Worm (Caenorhabditis elegans): ENCODE results near the gene srm-6.

Gene srm-6

ce11 chrV:14324502-14325467 is 12.0 kb upstream of the srm-6 start, which contains the start of the genes F47B8.4 and F47B8.18:
Gene F47B8.4, minus strand, starts transcription at chrV:14324673.
Gene F47B8.18, minus strand, starts transcription at chrV:14325464.
- TF ChIP-seq odd-2 (tag; optimal IDR thresholded peaks at IDR 0.05) (no peak), unc-55 (GFP tag; optimal IDR thresholded peaks at IDR 0.05) (no peak), pax-1 (tag; optimal IDR thresholded peaks at IDR 0.05) (no peak), pag-3 (tag; optimal IDR thresholded peaks at IDR 0.05; ENCODE audit: borderline replicate concordance) (peak; percentile 4), elt-4 (tag; optimal IDR thresholded peaks at IDR 0.05) (peak; percentile 42), C08G9.2 (tag; optimal IDR thresholded peaks at IDR 0.05) (no peak), unc-3 (GFP tag; conservative IDR thresholded peaks at IDR 0.05) (no peak), unc-3 (tag; optimal IDR thresholded peaks at IDR 0.05) (no peak), sox-2 (GFP tag; IDR thresholded peaks at IDR 0.05) (no peak)

ce11 chrV:14327776-14328175 is 9.0 kb upstream of the srm-6 start, which contains the start of gene F47B8.5:
Gene F47B8.5, minus strand, starts transcription at chrV:14327876.
- TF ChIP-seq hlh-30 (tag; optimal IDR thresholded peaks at IDR 0.05; ENCODE audit: insufficient read depth) (no peak), ceh-31 (tag; optimal IDR thresholded peaks at IDR 0.05) (no peak), ceh-22 (tag; optimal IDR thresholded peaks at IDR 0.05) (no peak), hlh-15 (tag; optimal IDR thresholded peaks at IDR 0.05) (no peak), tbx-2 (tag; optimal IDR thresholded peaks at IDR 0.05) (no peak), T23F11.4 (GFP tag; optimal IDR thresholded peaks at IDR 0.05) (no peak), madf-2 (tag; optimal IDR thresholded peaks at IDR 0.05) (no peak), odd-2 (tag; optimal IDR thresholded peaks at IDR 0.05) (no peak), ceh-48 (tag; optimal IDR thresholded peaks at IDR 0.05) (no peak), syd-9 (tag; optimal IDR thresholded peaks at IDR 0.05) (no peak), fax-1 (tag; optimal IDR thresholded peaks at IDR 0.05) (no peak)

DNA sequence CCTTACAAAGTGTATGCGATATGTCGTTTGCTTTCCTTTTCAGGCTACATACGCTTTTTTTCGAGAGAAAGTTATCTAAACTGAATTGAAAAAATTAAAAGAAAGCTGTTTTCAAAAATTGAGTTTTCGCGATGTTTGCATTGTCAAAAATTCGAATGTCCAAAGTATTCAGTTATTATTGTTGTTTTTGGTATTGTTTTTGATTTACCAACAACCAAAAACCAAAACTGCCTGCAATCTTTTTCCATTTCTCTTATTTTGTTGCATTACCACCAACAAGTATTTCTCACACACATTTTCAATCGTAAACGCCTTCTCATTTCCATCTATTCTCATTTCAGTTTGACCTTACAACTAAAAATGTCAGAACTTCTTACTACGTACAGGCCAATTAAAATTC is 7.9 kb upstream of the srm-6 start, which contains the start of gene pepm-1:
Gene pepm-1 (plus strand): TSS at position 301 of the 400 bp plus-strand sequence.
- TF ChIP-seq fkh-10 (GFP tag; optimal IDR thresholded peaks at IDR 0.05) (no peak), K09A11.1 (tag; optimal IDR thresholded peaks at IDR 0.05; ENCODE audit: insufficient read depth) (no peak), dmd-4 (tag; optimal IDR thresholded peaks at IDR 0.05; ENCODE audit: borderline replicate concordance) (no peak), ets-4 (tag; optimal IDR thresholded peaks at IDR 0.05) (no peak), ref-2 (tag; optimal IDR thresholded peaks at IDR 0.05) (no peak), ahr-1 (tag; optimal IDR thresholded peaks at IDR 0.05) (no peak), odd-2 (tag; optimal IDR thresholded peaks at IDR 0.05) (no peak), ceh-18 (tag; optimal IDR thresholded peaks at IDR 0.05) (no peak), unc-42 (tag; optimal IDR thresholded peaks at IDR 0.05) (no peak), ama-1 (optimal IDR thresholded peaks at IDR 0.05) (no peak), pqm-1 (tag; optimal IDR thresholded peaks at IDR 0.05) (no peak), gmeb-2 (tag; optimal IDR thresholded peaks at IDR 0.05) (no peak), fkh-6 (tag; optimal IDR thresholded peaks at IDR 0.05) (no peak)

ce11 chrV:14331477-14331876 is 5.3 kb upstream of the srm-6 start, which contains the start of gene F47B8.8:
Gene F47B8.8, plus strand, starts transcription at chrV:14331733.
- TF ChIP-seq ceh-31 (tag; optimal IDR thresholded peaks at IDR 0.05) (no peak), hlh-15 (tag; optimal IDR thresholded peaks at IDR 0.05) (no peak), pax-1 (tag; optimal IDR thresholded peaks at IDR 0.05) (no peak), lim-6 (tag; optimal IDR thresholded peaks at IDR 0.05) (no peak), dve-1 (tag; optimal IDR thresholded peaks at IDR 0.05) (no peak), ahr-1 (tag; optimal IDR thresholded peaks at IDR 0.05) (no peak), ama-1 (optimal IDR thresholded peaks at IDR 0.05) (no peak), ceh-6 (GFP tag; optimal IDR thresholded peaks at IDR 0.05) (no peak), sox-4 (tag; optimal IDR thresholded peaks at IDR 0.05) (no peak), K09A11.1 (tag; optimal IDR thresholded peaks at IDR 0.05; ENCODE audit: insufficient read depth) (no peak), pha-4 (tag; optimal IDR thresholded peaks at IDR 0.05) (no peak), ceh-48 (tag; optimal IDR thresholded peaks at IDR 0.05) (no peak)
